Fruit fly (Drosophila melanogaster) whole organism, embryonic: ENCODE data around the gene Naxd.

Experiments used
- CG9609 ChIP-seq: fragments of 200-800 bp; sonication (Bioruptor generic); optimal IDR thresholded peaks from 3 replicates; lab custom pipeline; 2016; ENCODE audit warnings: missing biosample characterization, missing genetic modification characterization
- Dll ChIP-seq: fragments of 200-800 bp; sonication (Bioruptor generic); IDR thresholded peaks from 4 replicates; pipeline ENCODE4 v1.3.6; 2022; ENCODE audit warnings: missing biosample characterization, missing genetic modification characterization; ENCODE audit not compliant: partially characterized antibody
- Elba2 ChIP-seq: fragments of 200-800 bp; sonication (Bioruptor generic); optimal IDR thresholded peaks from 3 replicates; lab custom pipeline; 2016; ENCODE audit warnings: missing biosample characterization, missing genetic modification characterization
- HmgZ ChIP-seq: fragments of 200-800 bp; sonication (Bioruptor generic); optimal IDR thresholded peaks from 2 replicates; lab custom pipeline; 2018; ENCODE audit warnings: missing biosample characterization, mild to moderate bottlenecking, missing genetic modification characterization
- ranshi ChIP-seq: fragments of 200-800 bp; sonication (Bioruptor generic); IDR thresholded peaks from 2 replicates; pipeline ENCODE4 v1.3.6; 2022; ENCODE audit warnings: missing biosample characterization, missing genetic modification characterization
- stc ChIP-seq: fragments of 200-800 bp; sonication (Bioruptor generic); IDR thresholded peaks from 2 replicates; pipeline ENCODE4 v1.3.6; 2022; ENCODE audit warnings: missing biosample characterization, missing genetic modification characterization

DNA sequence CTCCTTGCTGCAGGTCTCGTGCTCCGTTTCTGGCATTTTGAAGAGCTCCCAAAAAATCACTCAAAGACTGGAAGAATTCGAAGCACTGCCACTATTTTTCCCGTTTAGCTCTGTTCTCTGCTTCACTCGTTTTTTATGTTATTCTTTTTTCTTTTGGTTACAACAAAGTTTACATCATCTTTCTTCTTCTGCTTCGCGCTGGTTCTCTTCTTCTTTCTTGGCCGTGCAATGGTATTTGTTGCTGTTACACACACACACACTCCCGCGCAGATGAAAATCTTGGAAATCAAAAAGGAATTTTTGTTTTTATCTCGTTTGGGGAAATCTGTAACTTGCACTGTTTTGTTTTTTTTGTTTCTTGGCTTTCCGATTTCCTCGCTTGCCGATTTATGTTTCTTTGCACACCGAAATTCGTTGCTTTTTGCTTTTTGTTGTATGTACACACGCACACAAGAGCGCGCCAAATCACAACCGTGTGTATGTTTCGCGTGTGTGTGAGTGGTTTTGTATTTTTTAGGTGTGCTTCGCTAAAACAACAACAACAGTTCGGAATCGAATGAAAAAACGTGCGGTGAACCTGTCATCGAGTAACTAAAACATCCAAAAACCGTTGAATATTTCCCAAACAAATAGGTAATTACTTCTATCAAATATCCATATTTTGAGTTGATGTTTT is 11.7 kb downstream of the Naxd start:
- TF ChIP-seq HmgZ (tag; lab: Kevin White, UChicago) (no peak), CG9609 (GFP tag; lab: Kevin White, UChicago) (no peak), stc (GFP tag; lab: Robert Waterston, UW) (no peak), ranshi (no peak), Dll (GFP tag; lab: Robert Waterston, UW) (no peak), Elba2 (GFP tag; lab: Kevin White, UChicago) (no peak)
